Worm (Caenorhabditis elegans): ENCODE measurements around the gene dhs-6.

- TF ChIP-seq nhr-6 (tag; optimal IDR thresholded peaks at IDR 0.05) (no peak), nhr-25 (tag; optimal IDR thresholded peaks at IDR 0.05; ENCODE audit: borderline replicate concordance, insufficient read depth) (no peak), saeg-2 (GFP tag; IDR thresholded peaks at IDR 0.05) (no peak), unc-62 (GFP tag; optimal IDR thresholded peaks at IDR 0.05 in 1 of 2) (no peak), unc-62 (tag; optimal IDR thresholded peaks at IDR 0.05) (no peak), lsy-2 (tag; optimal IDR thresholded peaks at IDR 0.05) (no peak), mep-1 (tag; optimal IDR thresholded peaks at IDR 0.05) (no peak), snpc-4 (tag; optimal IDR thresholded peaks at IDR 0.05) (no peak), F26F4.8 (GFP tag; conservative IDR thresholded peaks at IDR 0.05) (no peak), lir-3 (tag; optimal IDR thresholded peaks at IDR 0.05) (no peak), F10B5.3 (tag; optimal IDR thresholded peaks at IDR 0.05) (no peak), mdl-1 (tag; optimal IDR thresholded peaks at IDR 0.05) (no peak), daf-8 (GFP tag; IDR thresholded peaks at IDR 0.05) (no peak)
Observed at ce11 chrII:5659675-5660074, 40.6 kb upstream of the dhs-6 start, which contains the start of gene fut-3.
